Worm (Caenorhabditis elegans): ENCODE results near the gene F26C11.3.

The F26C11.3 gene

ce11 chrII:9933947-9934383 is 19.1 kb upstream of the F26C11.3 start (continued):
- TF ChIP-seq B0019.2 (GFP tag; conservative IDR thresholded peaks at IDR 0.05) (no peak), let-526 (GFP tag; IDR thresholded peaks at IDR 0.05) (no peak)

ce11 chrII:9931476-9931875 is 16.6 kb upstream of the F26C11.3 start, which contains the start of gene pho-11:
Gene pho-11, plus strand, starts transcription at chrII:9931849.
- TF ChIP-seq nhr-27 (tag; optimal IDR thresholded peaks at IDR 0.05): no peak
- no peak for TF ChIP-seq ztf-25 (GFP tag; IDR thresholded peaks at IDR 0.05)
- no peak for TF ChIP-seq F22D6.2 (tag; optimal IDR thresholded peaks at IDR 0.05)
- no peak for TF ChIP-seq F49E8.2 (tag; optimal IDR thresholded peaks at IDR 0.05; ENCODE audit: insufficient read depth)
- no peak for TF ChIP-seq sptf-2 (GFP tag; optimal IDR thresholded peaks at IDR 0.05)
- TF ChIP-seq K11D2.4 (GFP tag; IDR thresholded peaks at IDR 0.05): no peak
- TF ChIP-seq rec-8 (tag; optimal IDR thresholded peaks at IDR 0.05): no peak
- no peak for TF ChIP-seq madf-8 (GFP tag; conservative IDR thresholded peaks at IDR 0.05)
- TF ChIP-seq nfyb-1 (GFP tag; IDR thresholded peaks at IDR 0.05): no peak
- TF ChIP-seq efl-1 (GFP tag; optimal IDR thresholded peaks at IDR 0.05): no peak
- TF ChIP-seq repo-1 (tag; optimal IDR thresholded peaks at IDR 0.05): no peak
- TF ChIP-seq mes-4 (tag; optimal IDR thresholded peaks at IDR 0.05): no peak

ce11 chrII:9931012-9931411 is 16.1 kb upstream of the F26C11.3 start:
- TF ChIP-seq hmg-1.2 (GFP tag; IDR thresholded peaks at IDR 0.05) (peak; percentile 87), ceh-27 (GFP tag; optimal IDR thresholded peaks at IDR 0.05) (peak; percentile 60), lin-26 (GFP tag; IDR thresholded peaks at IDR 0.05) (no peak), dox-1 (GFP tag; IDR thresholded peaks at IDR 0.05) (peak; percentile 42; the same call in 1 of the 2 replicates), mcd-1 (GFP tag; IDR thresholded peaks at IDR 0.05) (peak; percentile 58), bed-2 (GFP tag; IDR thresholded peaks at IDR 0.05) (0 out of 2 replicates have a peak, but pooled peaks have one; percentile 37), xnd-1 (tag; optimal IDR thresholded peaks at IDR 0.05) (no peak), hlh-12 (tag; optimal IDR thresholded peaks at IDR 0.05) (no peak), egl-44 (GFP tag; IDR thresholded peaks at IDR 0.05) (no peak), pbrm-1 (GFP tag; IDR thresholded peaks at IDR 0.05) (0 out of 2 replicates have a peak, but pooled peaks have one; percentile 9), F52B5.7 (tag; optimal IDR thresholded peaks at IDR 0.05) (no peak), ZK185.1 (tag; optimal IDR thresholded peaks at IDR 0.05; ENCODE audit: poor library complexity, severe bottlenecking) (no peak), K11D2.4 (GFP tag; IDR thresholded peaks at IDR 0.05) (0 out of 2 replicates have a peak, but pooled peaks have one; percentile 31), K12H6.12 (tag; optimal IDR thresholded peaks at IDR 0.05) (peak; percentile 12), nfyb-1 (GFP tag; IDR thresholded peaks at IDR 0.05) (no peak), hrde-1 (tag; optimal IDR thresholded peaks at IDR 0.05; ENCODE audit: borderline replicate concordance) (peak; percentile 7), sea-2 (GFP tag; IDR thresholded peaks at IDR 0.05) (no peak), ztf-6 (GFP tag; IDR thresholded peaks at IDR 0.05) (no peak), F57C9.4 (tag; optimal IDR thresholded peaks at IDR 0.05) (no peak), ceh-40 (GFP tag; IDR thresholded peaks at IDR 0.05) (no peak), ceh-100 (GFP tag; IDR thresholded peaks at IDR 0.05) (no peak), him-1 (tag; optimal IDR thresholded peaks at IDR 0.05) (peak; percentile 45), attf-5 (GFP tag; optimal IDR thresholded peaks at IDR 0.05) (peak; percentile 57), zfh-2 (GFP tag; conservative IDR thresholded peaks at IDR 0.05) (0 out of 2 replicates have a peak, but pooled peaks have one; percentile 20), lin-54 (GFP tag; optimal IDR thresholded peaks at IDR 0.05) (peak; percentile 39), cebp-1 (GFP tag; IDR thresholded peaks at IDR 0.05) (no peak), cebp-1 (tag; optimal IDR thresholded peaks at IDR 0.05) (peak; percentile 43)

Data from whole organism, young adult.